Worm (Caenorhabditis elegans): ENCODE data around the gene ZK688.9.

DNA sequence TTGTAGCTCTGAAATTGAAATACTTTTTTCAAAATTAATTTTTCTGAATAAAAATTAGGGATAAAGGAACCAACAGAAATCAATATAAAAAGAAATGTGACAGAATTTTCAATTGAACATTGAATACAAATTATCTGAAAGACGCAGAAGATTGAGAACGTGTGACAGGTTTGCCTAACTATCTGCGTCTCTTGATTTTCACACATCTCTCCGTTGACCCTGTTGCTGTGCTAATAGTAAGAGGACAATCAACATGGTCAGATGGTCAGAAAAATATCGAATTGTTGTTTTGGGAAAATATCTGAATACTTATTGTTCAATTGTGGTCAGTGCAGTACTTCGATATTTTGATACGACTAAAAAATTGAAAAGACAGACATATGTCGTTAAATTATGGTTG is 28.8 kb upstream of the ZK688.9 start, which contains the start of gene ZK688.7:
- TF ChIP-seq nhr-11 (tag; optimal IDR thresholded peaks at IDR 0.05) (no peak), ama-1 (optimal IDR thresholded peaks at IDR 0.05) (no peak), nhr-10 (tag; optimal IDR thresholded peaks at IDR 0.05) (no peak), C34F6.9 (tag; optimal IDR thresholded peaks at IDR 0.05) (peak; percentile 51), ztf-1 (GFP tag; conservative IDR thresholded peaks at IDR 0.05) (no peak), lin-39 (tag; optimal IDR thresholded peaks at IDR 0.05) (no peak), dmd-4 (tag; optimal IDR thresholded peaks at IDR 0.05) (no peak)

All from whole organism, L2 larva.